Fruit fly (Drosophila melanogaster): ENCODE measurements around the gene TwdlH.

DNA sequence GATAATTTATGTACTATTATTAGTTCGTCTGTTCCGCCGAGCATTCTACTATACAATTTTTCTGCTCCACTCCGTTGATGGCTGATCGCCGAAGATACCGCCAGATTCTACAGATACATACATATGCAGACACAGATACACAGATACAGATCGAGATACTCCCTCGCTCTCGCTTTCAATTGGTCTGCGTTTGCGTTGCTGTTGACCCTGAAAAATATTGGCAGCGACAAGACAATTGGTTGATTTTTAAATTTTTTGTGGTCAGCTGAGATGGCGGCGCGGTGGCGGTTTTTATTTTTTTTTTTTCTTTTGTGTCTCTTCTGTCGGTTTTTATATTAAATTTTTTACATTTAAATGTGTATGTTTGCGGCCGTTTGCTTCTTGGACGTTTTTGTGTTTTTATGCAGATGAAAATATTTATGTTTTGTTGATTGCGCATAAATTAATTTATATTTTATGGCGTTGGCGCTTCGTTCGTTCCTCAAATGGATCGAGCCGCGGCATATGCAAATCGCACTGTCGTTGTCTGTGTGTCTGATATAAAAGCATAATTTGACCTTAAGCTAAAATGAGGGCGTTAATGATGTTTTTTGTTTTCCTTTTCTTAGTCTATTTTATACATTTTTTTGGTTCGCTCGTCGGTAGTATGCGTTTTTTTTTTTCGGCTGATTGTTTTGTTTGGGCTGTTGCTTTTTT is 39.5 kb upstream of the TwdlH start:
- no peak for TF ChIP-seq Eip78C (GFP tag)
- TF ChIP-seq OdsH (GFP tag; optimal IDR thresholded peaks at IDR 0.05): no peak
- no peak for TF ChIP-seq CG11762 (GFP tag; optimal IDR thresholded peaks at IDR 0.05; ENCODE audit: insufficient read depth)
- TF ChIP-seq spab (GFP tag; optimal IDR thresholded peaks at IDR 0.05): no peak
- no peak for TF ChIP-seq esn (GFP tag; optimal IDR thresholded peaks at IDR 0.05)
- no peak for TF ChIP-seq CG15336 (GFP tag; IDR thresholded peaks at IDR 0.05)
- TF ChIP-seq Eip75B (GFP tag; optimal IDR thresholded peaks at IDR 0.05): no peak
